Fruit fly (Drosophila melanogaster) whole organism, embryonic: ENCODE data around the gene Alg2.
A peak's percentile ranks its signal among the peaks of the same experiment; 100 is the strongest.

Experiments
- Awh ChIP-seq: fragments of 200-800 bp; sonication (Bioruptor generic); IDR thresholded peaks from 2 replicates; pipeline ENCODE4, ENCODE4 v1.3.6; 2022; ENCODE audit warnings: missing biosample characterization, missing genetic modification characterization
- B-H2 ChIP-seq: fragments of 200-800 bp; sonication (Bioruptor generic); optimal IDR thresholded peaks from 2 replicates; lab custom pipeline; 2018; ENCODE audit warnings: missing biosample characterization, mild to moderate bottlenecking, missing genetic modification characterization
- BEAF-32 ChIP-seq: fragments of 200-800 bp; sonication (Bioruptor generic); optimal IDR thresholded peaks from 3 replicates; lab custom pipeline; 2017; ENCODE audit warnings: missing biosample characterization, missing genetic modification characterization, mild to moderate bottlenecking, moderate library complexity, missing genetic modification reagents
- Bgb ChIP-seq: fragments of 200-800 bp; sonication (Bioruptor generic); IDR thresholded peaks from 2 replicates; pipeline ENCODE4 v1.3.6; 2022; ENCODE audit warnings: missing biosample characterization, missing genetic modification characterization; ENCODE audit not compliant: partially characterized antibody
- CG10431 ChIP-seq: fragments of 200-800 bp; sonication (Bioruptor generic); optimal IDR thresholded peaks from 3 replicates; lab custom pipeline; 2018; ENCODE audit warnings: missing biosample characterization, mild to moderate bottlenecking, missing genetic modification characterization
- CG10543 ChIP-seq: fragments of 200-800 bp; sonication (Bioruptor generic); optimal IDR thresholded peaks from 3 replicates; lab custom pipeline; 2017; ENCODE audit warnings: missing biosample characterization, mild to moderate bottlenecking, missing genetic modification characterization, moderate library complexity
- CG11723 ChIP-seq: fragments of 200-800 bp; sonication (Bioruptor generic); optimal IDR thresholded peaks from 2 replicates; lab custom pipeline; 2017; ENCODE audit warnings: missing biosample characterization, mild to moderate bottlenecking, missing genetic modification characterization
- CG14860 ChIP-seq: fragments of 200-800 bp; sonication (Bioruptor generic); IDR thresholded peaks from 3 replicates; pipeline ENCODE4 v1.3.6; 2022; ENCODE audit warnings: missing biosample characterization, missing genetic modification characterization; ENCODE audit not compliant: partially characterized antibody
- CG15269 ChIP-seq: fragments of 200-800 bp; sonication (Bioruptor generic); optimal IDR thresholded peaks from 2 replicates; lab custom pipeline; 2018; ENCODE audit warnings: missing biosample characterization, mild to moderate bottlenecking, missing genetic modification characterization, moderate library complexity
- CG17361 ChIP-seq: fragments of 200-800 bp; sonication (Bioruptor generic); IDR thresholded peaks from 3 replicates; pipeline ENCODE4 v1.3.6; 2022; ENCODE audit warnings: missing biosample characterization, missing genetic modification characterization
- CG2678 ChIP-seq: fragments of 200-800 bp; sonication (Bioruptor generic); optimal IDR thresholded peaks from 3 replicates; lab custom pipeline; 2019; ENCODE audit warnings: missing biosample characterization, mild to moderate bottlenecking, missing genetic modification characterization, moderate library complexity
- CG2712 ChIP-seq: fragments of 200-800 bp; optimal IDR thresholded peaks from 3 replicates; lab custom pipeline; 2019; ENCODE audit warnings: missing biosample characterization, mild to moderate bottlenecking, missing genetic modification characterization, moderate library complexity
- CG3838 ChIP-seq: fragments of 200-800 bp; sonication (Bioruptor generic); optimal IDR thresholded peaks from 3 replicates; lab custom pipeline; 2016; ENCODE audit warnings: missing biosample characterization, missing genetic modification characterization
- CG4820 ChIP-seq: fragments of 200-800 bp; sonication (Bioruptor generic); optimal IDR thresholded peaks from 3 replicates; lab custom pipeline; 2016; ENCODE audit warnings: missing biosample characterization, missing genetic modification characterization
- CG6272 ChIP-seq: fragments of 200-800 bp; sonication (Bioruptor generic); IDR thresholded peaks from 2 replicates; pipeline ENCODE4 v1.3.6; 2022; ENCODE audit warnings: missing biosample characterization, missing genetic modification characterization
- CG6854 ChIP-seq: fragments of 200-800 bp; sonication (Bioruptor generic); optimal IDR thresholded peaks from 3 replicates; lab custom pipeline; 2017; ENCODE audit warnings: missing biosample characterization, mild to moderate bottlenecking, missing genetic modification characterization
- CG7839 ChIP-seq: fragments of 200-800 bp; sonication (Bioruptor generic); optimal IDR thresholded peaks from 3 replicates; lab custom pipeline; 2018; ENCODE audit warnings: missing biosample characterization, mild to moderate bottlenecking, missing genetic modification characterization, moderate library complexity
- CG7963 ChIP-seq: fragments of 200-800 bp; sonication (Bioruptor generic); IDR thresholded peaks from 3 replicates; pipeline ENCODE4 v1.3.6; 2022; ENCODE audit warnings: missing biosample characterization, missing genetic modification characterization; ENCODE audit not compliant: partially characterized antibody
- CG8089 ChIP-seq: fragments of 200-800 bp; sonication (Bioruptor generic); optimal IDR thresholded peaks from 3 replicates; lab custom pipeline; 2016; ENCODE audit warnings: missing biosample characterization, missing genetic modification characterization
- CG8359 ChIP-seq: fragments of 200-800 bp; sonication (Bioruptor generic); optimal IDR thresholded peaks from 2 replicates; lab custom pipeline; 2017; ENCODE audit warnings: missing biosample characterization, mild to moderate bottlenecking, missing genetic modification characterization, borderline replicate concordance
- CG8944 ChIP-seq: fragments of 200-800 bp; sonication (Bioruptor generic); optimal IDR thresholded peaks from 3 replicates; lab custom pipeline; 2016; ENCODE audit warnings: missing biosample characterization, missing genetic modification characterization
- CG9609 ChIP-seq: fragments of 200-800 bp; sonication (Bioruptor generic); optimal IDR thresholded peaks from 3 replicates; lab custom pipeline; 2016; ENCODE audit warnings: missing biosample characterization, missing genetic modification characterization
- CG9727 ChIP-seq: fragments of 200-800 bp; sonication (Bioruptor generic); optimal IDR thresholded peaks from 3 replicates; lab custom pipeline; 2017; ENCODE audit warnings: missing biosample characterization, mild to moderate bottlenecking, missing genetic modification characterization
- Camta ChIP-seq: fragments of 200-800 bp; sonication (Bioruptor generic); optimal IDR thresholded peaks from 2 replicates; lab custom pipeline; 2016; ENCODE audit warnings: missing biosample characterization, missing genetic modification characterization
- Dbx ChIP-seq: fragments of 200-800 bp; sonication (Bioruptor generic); IDR thresholded peaks from 3 replicates; pipeline ENCODE4 v1.3.6; 2022; ENCODE audit warnings: missing biosample characterization, missing genetic modification characterization
- Dll ChIP-seq: fragments of 200-800 bp; sonication (Bioruptor generic); IDR thresholded peaks from 4 replicates; pipeline ENCODE4 v1.3.6; 2022; ENCODE audit warnings: missing biosample characterization, missing genetic modification characterization; ENCODE audit not compliant: partially characterized antibody
- Ets97D ChIP-seq: fragments of 200-800 bp; sonication (Bioruptor generic); optimal IDR thresholded peaks from 3 replicates; lab custom pipeline; 2016; ENCODE audit warnings: missing biosample characterization, missing genetic modification characterization
- HHEX ChIP-seq: fragments of 200-800 bp; sonication (Bioruptor generic); optimal IDR thresholded peaks from 3 replicates; lab custom pipeline; 2017; ENCODE audit warnings: missing biosample characterization, mild to moderate bottlenecking, missing genetic modification characterization, missing genetic modification reagents
- Hmr ChIP-seq: fragments of 200-800 bp; sonication (Bioruptor generic); optimal IDR thresholded peaks from 3 replicates; lab custom pipeline; 2017; ENCODE audit warnings: mild to moderate bottlenecking, missing biosample characterization, missing genetic modification reagents, missing genetic modification characterization
- NC2α ChIP-seq: fragments of 200-800 bp; sonication (Bioruptor generic); optimal IDR thresholded peaks from 2 replicates; lab custom pipeline; 2016; ENCODE audit warnings: missing biosample characterization, missing genetic modification characterization
- Nf-YB ChIP-seq: fragments of 200-800 bp; sonication (Bioruptor generic); optimal IDR thresholded peaks from 3 replicates; lab custom pipeline; 2019; ENCODE audit warnings: missing biosample characterization, mild to moderate bottlenecking, missing genetic modification characterization, moderate library complexity
- Sox102F ChIP-seq: fragments of 200-800 bp; sonication (Bioruptor generic); optimal IDR thresholded peaks from 2 replicates; lab custom pipeline; 2018; ENCODE audit warnings: missing biosample characterization, mild to moderate bottlenecking, missing genetic modification characterization, moderate library complexity
- al ChIP-seq: fragments of 200-800 bp; sonication (Bioruptor generic); IDR thresholded peaks from 2 replicates; pipeline ENCODE4 v1.3.6; 2022; ENCODE audit warnings: missing biosample characterization, missing genetic modification characterization
- az2 ChIP-seq: fragments of 200-800 bp; sonication (Bioruptor generic); optimal IDR thresholded peaks from 3 replicates; lab custom pipeline; 2016; ENCODE audit warnings: missing biosample characterization, missing genetic modification characterization
- cato ChIP-seq: fragments of 200-800 bp; sonication (Bioruptor generic); optimal IDR thresholded peaks from 2 replicates; lab custom pipeline; 2016; ENCODE audit warnings: missing biosample characterization, missing genetic modification characterization, borderline replicate concordance
- esg ChIP-seq: fragments of 200-800 bp; sonication (Bioruptor generic); conservative IDR thresholded peaks from 2 replicates; pipeline ENCODE4 v1.3.6; 2022; ENCODE audit warnings: missing biosample characterization, missing genetic modification characterization
- gsb-n ChIP-seq: fragments of 200-800 bp; sonication (Bioruptor generic); optimal IDR thresholded peaks from 3 replicates; lab custom pipeline; 2018; ENCODE audit warnings: missing biosample characterization, mild to moderate bottlenecking, missing genetic modification characterization
- inv ChIP-seq: fragments of 200-800 bp; sonication (Bioruptor generic); IDR thresholded peaks from 2 replicates; pipeline ENCODE4 v1.3.6; 2022; ENCODE audit warnings: missing biosample characterization, missing genetic modification characterization; ENCODE audit not compliant: partially characterized antibody
- klu ChIP-seq: fragments of 200-800 bp; sonication (Bioruptor generic); IDR thresholded peaks from 2 replicates; pipeline ENCODE4 v1.3.6; 2022; ENCODE audit warnings: missing biosample characterization, missing genetic modification characterization
- nerfin-1 ChIP-seq: fragments of 200-800 bp; sonication (Bioruptor generic); optimal IDR thresholded peaks from 3 replicates; lab custom pipeline; 2019; ENCODE audit warnings: missing biosample characterization, mild to moderate bottlenecking, missing genetic modification characterization, moderate library complexity
- phol ChIP-seq: fragments of 200-800 bp; sonication (Bioruptor generic); optimal IDR thresholded peaks from 3 replicates; lab custom pipeline; 2018; ENCODE audit warnings: missing biosample characterization, mild to moderate bottlenecking, missing genetic modification characterization, moderate library complexity
- pita ChIP-seq: fragments of 200-800 bp; sonication (Bioruptor generic); optimal IDR thresholded peaks from 2 replicates; lab custom pipeline; 2017; ENCODE audit warnings: missing biosample characterization, mild to moderate bottlenecking, missing genetic modification characterization
- psq ChIP-seq: fragments of 200-800 bp; sonication (Bioruptor generic); optimal IDR thresholded peaks from 2 replicates; lab custom pipeline; 2017; ENCODE audit warnings: missing biosample characterization, missing genetic modification characterization
- pzg ChIP-seq: fragments of 200-800 bp; sonication (Bioruptor generic); optimal IDR thresholded peaks from 3 replicates; lab custom pipeline; 2018; ENCODE audit warnings: missing biosample characterization, mild to moderate bottlenecking, missing genetic modification characterization, moderate library complexity
- tin ChIP-seq: fragments of 200-800 bp; sonication (Bioruptor generic); optimal IDR thresholded peaks from 3 replicates; lab custom pipeline; 2016; ENCODE audit warnings: missing biosample characterization, missing genetic modification characterization
- tio ChIP-seq: fragments of 200-800 bp; sonication (Bioruptor generic); optimal IDR thresholded peaks from 2 replicates; lab custom pipeline; 2017; ENCODE audit warnings: missing biosample characterization, missing genetic modification characterization, inconsistent platforms
- trem ChIP-seq: fragments of 200-800 bp; optimal IDR thresholded peaks from 3 replicates; lab custom pipeline; 2019; ENCODE audit warnings: missing biosample characterization, mild to moderate bottlenecking, missing genetic modification characterization, moderate library complexity
- wek ChIP-seq: fragments of 200-800 bp; sonication (Bioruptor generic); optimal IDR thresholded peaks from 3 replicates; lab custom pipeline; 2018; ENCODE audit warnings: missing biosample characterization, mild to moderate bottlenecking, missing genetic modification characterization, moderate library complexity
- zen2 ChIP-seq: fragments of 200-800 bp; sonication (Bioruptor generic); IDR thresholded peaks from 3 replicates; pipeline ENCODE4 v1.3.6; 2022; ENCODE audit warnings: missing biosample characterization, missing genetic modification characterization; ENCODE audit not compliant: partially characterized antibody

The Alg2 gene

dm6 chr3L:3096073-3096725 lies 47.4 kb upstream of the Alg2 start (continued):
- TF ChIP-seq klu (GFP tag; lab: Robert Waterston, UW): no peak
- TF ChIP-seq CG10543 (GFP tag; lab: Kevin White, UChicago): no peak
- TF ChIP-seq Sox102F (GFP tag; lab: Kevin White, UChicago): no peak
- TF ChIP-seq CG10431 (GFP tag; lab: Kevin White, UChicago): no peak
- TF ChIP-seq CG15269 (tag; lab: Kevin White, UChicago): peak; percentile 29
- TF ChIP-seq trem (tag; lab: Kevin White, UChicago): no peak
- TF ChIP-seq Nf-YB (GFP tag; lab: Kevin White, UChicago): no peak
- peak; percentile 18 for TF ChIP-seq CG7839 (tag; lab: Kevin White, UChicago)
- TF ChIP-seq Ets97D (GFP tag; lab: Kevin White, UChicago): no peak
- TF ChIP-seq Awh (GFP tag; lab: Robert Waterston, UW): 0 out of 2 replicates have a peak, but pooled peaks have one; percentile 27
- TF ChIP-seq wek (GFP tag; lab: Kevin White, UChicago): no peak
- TF ChIP-seq Hmr (GFP tag; lab: Kevin White, UChicago): no peak
- peak; percentile 83 for TF ChIP-seq Bgb (GFP tag; lab: Robert Waterston, UW)
- no peak for TF ChIP-seq tin (GFP tag; lab: Kevin White, UChicago)
- no peak for TF ChIP-seq NC2α (GFP tag; lab: Kevin White, UChicago)
- TF ChIP-seq CG8089: no peak
- TF ChIP-seq CG7963 (GFP tag; lab: Robert Waterston, UW): peak; percentile 93
- TF ChIP-seq HHEX (GFP tag; lab: Kevin White, UChicago): peak; percentile 19
- TF ChIP-seq CG11723: no peak
- peak; percentile 53 for TF ChIP-seq CG2678
- no peak for TF ChIP-seq gsb-n
- TF ChIP-seq CG3838: no peak
- no peak for TF ChIP-seq cato
- TF ChIP-seq CG8359 (GFP tag; lab: Kevin White, UChicago): no peak
- peak; percentile 60 for TF ChIP-seq Dll (GFP tag; lab: Robert Waterston, UW)
- no peak for TF ChIP-seq esg (GFP tag; lab: Robert Waterston, UW)
- no peak for TF ChIP-seq Camta (GFP tag; lab: Kevin White, UChicago)
- no peak for TF ChIP-seq nerfin-1 (tag; lab: Kevin White, UChicago)
- no peak for TF ChIP-seq CG6854 (GFP tag; lab: Kevin White, UChicago)
- no peak for TF ChIP-seq psq (GFP tag; lab: Kevin White, UChicago)
- no peak for TF ChIP-seq CG6272 (GFP tag; lab: Robert Waterston, UW)
- no peak for TF ChIP-seq CG4820 (GFP tag; lab: Kevin White, UChicago)
- no peak for TF ChIP-seq CG9609
- TF ChIP-seq CG17361 (GFP tag; lab: Robert Waterston, UW): no peak; the same call in 2 of the 3 replicates
- 0 out of 3 replicates have a peak, but pooled peaks have one; percentile 53 for TF ChIP-seq Dbx (GFP tag; lab: Robert Waterston, UW)
- no peak for TF ChIP-seq B-H2
- TF ChIP-seq pzg (GFP tag; lab: Kevin White, UChicago): no peak
- TF ChIP-seq CG8944 (GFP tag; lab: Kevin White, UChicago): no peak
- peak; percentile 60; the same call in 1 of the 3 replicates for TF ChIP-seq zen2
- no peak for TF ChIP-seq phol (tag; lab: Kevin White, UChicago)
- TF ChIP-seq az2 (GFP tag; lab: Kevin White, UChicago): no peak
- peak; percentile 62; the same call in 1 of the 2 replicates for TF ChIP-seq inv (GFP tag; lab: Robert Waterston, UW)
- no peak for TF ChIP-seq CG9727
- no peak for TF ChIP-seq pita (GFP tag; lab: Kevin White, UChicago)
- TF ChIP-seq BEAF-32: no peak
- TF ChIP-seq tio (GFP tag; lab: Kevin White, UChicago): no peak
- no peak for TF ChIP-seq CG2712 (tag; lab: Kevin White, UChicago)
- TF ChIP-seq al (GFP tag; lab: Robert Waterston, UW): no peak
- peak; percentile 87 for TF ChIP-seq CG14860 (GFP tag; lab: Robert Waterston, UW)
